Worm (Caenorhabditis elegans): ENCODE results near the gene R05F9.11.
"Not testable (repeated sequence)": the region's sequence is repeated elsewhere in the genome, so short reads cannot be mapped to it uniquely, and the experiment has no call there.

The R05F9.11 gene

DNA sequence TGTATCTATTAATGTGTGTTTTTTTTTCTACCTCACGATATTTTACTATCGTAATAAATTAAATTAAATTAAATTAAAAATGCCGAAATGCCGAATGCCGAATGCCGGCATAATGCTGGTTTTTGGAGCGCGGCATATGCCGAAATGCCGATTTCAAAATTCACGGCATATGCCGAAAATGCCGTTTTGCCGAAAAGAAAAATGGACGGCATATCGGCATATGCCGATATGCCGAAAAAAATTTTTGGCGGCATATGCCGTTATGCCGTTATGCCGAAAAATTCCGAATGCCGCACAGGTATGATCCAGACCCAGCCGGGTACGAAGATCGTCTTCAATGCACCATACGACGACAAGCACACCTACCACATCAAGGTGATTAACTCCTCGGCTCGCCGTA, 15.5 kb downstream of the R05F9.11 start, which contains the start of gene msp-32:
TSS of gene msp-32 (plus strand) at position 301 of the 400 bp plus-strand sequence.
- TF ChIP-seq unc-62 (GFP tag; optimal IDR thresholded peaks at IDR 0.05) = not testable (repeated sequence)

DNA sequence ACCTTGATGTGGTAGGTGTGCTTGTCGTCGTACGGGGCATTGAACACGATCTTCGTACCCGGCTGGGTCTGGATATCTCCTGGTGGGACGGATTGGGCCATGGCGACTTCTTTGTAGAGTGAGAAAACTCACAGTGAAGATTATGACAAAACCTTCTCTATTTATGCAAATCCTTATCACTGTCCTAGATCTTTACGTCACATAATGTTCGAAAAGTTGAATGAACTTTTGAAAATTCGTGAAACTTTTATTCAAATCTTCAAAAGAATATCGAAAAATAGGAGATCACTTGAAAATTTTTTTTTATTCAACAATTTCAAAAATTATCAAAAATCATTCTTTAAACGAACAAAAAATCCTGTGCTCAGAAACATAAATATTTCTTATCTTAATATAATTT, 21.4 kb downstream of the R05F9.11 start, which contains the start of gene msp-33:
TSS of gene msp-33 (minus strand) at position 101 of the 400 bp plus-strand sequence.
- TF ChIP-seq unc-62 (GFP tag; optimal IDR thresholded peaks at IDR 0.05) = no peak

DNA sequence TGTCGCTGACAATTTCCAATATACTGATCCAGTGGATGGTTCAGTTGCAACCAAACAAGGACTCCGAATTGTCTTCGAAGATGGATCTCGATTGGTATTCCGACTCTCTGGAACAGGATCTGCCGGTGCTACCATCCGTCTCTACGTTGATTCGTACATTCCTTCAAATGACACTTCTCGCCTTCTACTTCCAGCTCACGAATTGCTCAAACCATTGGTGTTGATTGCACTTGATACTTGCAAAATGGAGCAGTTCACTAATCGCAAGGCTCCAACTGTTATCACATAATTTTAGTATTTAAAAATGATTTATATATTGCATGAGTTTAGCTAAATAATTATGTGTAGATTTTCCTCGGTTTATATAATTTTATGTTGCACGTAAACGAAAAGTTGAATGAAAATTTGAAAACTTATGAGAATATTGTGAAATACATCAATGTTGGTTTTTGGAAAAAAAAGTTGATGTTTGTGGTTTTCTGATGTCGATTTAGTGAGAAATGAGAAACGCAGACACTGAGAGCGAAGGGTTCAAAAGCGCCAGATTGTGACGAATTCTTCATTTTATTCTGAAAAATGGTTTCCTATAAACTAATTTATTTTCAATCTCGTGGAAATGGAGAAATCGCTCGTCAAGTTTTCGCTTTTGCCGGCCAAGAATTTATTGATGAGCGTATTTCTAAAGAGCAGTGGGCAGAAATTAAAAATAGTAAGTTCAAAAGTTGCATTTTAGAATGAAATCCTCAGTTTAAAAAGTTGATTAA, 22.8 kb downstream of the R05F9.11 start, which contains the start of gene gst-9:
TSS of gene gst-9 (plus strand) at position 574 of the 764 bp plus-strand sequence.
- TF ChIP-seq unc-62 (GFP tag; optimal IDR thresholded peaks at IDR 0.05) = no peak

ce11 chrII:4888527-4889487, 25.2 kb downstream of the R05F9.11 start, which contains the start of gene pgm-1:
Gene pgm-1 (plus strand): TSS chrII:4889437.
- no peak for TF ChIP-seq unc-62 (GFP tag; optimal IDR thresholded peaks at IDR 0.05)

- TF ChIP-seq unc-62 (GFP tag; optimal IDR thresholded peaks at IDR 0.05) = no peak
Measured at ce11 chrII:4885976-4886375, 28.0 kb downstream of the R05F9.11 start, which contains the start of gene R05F9.7. Gene R05F9.7 (plus strand): TSS chrII:4886276.

DNA sequence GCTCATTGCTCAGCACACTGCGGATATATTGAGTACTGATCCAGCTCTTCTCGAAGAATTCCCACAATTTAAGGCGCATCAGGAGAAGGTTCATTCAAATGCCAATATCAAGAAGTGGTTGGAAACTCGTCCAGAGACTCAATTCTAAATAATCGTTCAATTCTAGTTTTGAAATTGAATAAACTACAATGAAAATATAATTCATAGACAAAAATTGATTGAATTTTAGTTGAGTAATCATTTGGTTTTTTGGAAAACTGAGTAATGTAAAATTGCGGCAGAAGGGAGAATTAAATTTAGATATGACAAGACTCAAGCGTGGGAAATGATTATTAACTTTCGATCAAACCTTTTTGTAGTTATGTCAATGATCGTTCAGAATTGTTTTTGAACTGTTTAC, 29.6 kb downstream of the R05F9.11 start:
- no peak for TF ChIP-seq unc-62 (GFP tag; optimal IDR thresholded peaks at IDR 0.05)

DNA sequence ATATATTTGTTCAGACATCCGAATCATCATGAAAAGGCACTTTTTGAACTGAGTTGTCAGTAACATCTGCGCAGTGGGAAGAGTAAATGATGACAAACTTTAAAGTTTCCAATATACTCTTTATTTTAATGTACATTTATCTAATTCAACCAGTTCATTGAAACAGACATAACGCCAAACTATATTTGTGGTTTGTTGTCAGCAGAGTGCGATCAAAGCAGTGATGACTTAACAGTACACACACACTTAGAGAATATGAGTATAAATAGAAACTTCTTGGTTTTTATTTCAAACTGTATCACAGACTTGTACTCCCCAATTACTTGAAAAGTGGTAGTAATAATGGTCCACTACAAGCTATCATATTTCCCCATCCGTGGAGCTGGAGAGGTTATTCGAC, 30.6 kb downstream of the R05F9.11 start, which contains the start of gene gst-8:
TSS of gene gst-8 (plus strand) at position 301 of the 400 bp plus-strand sequence.
- no peak for TF ChIP-seq unc-62 (GFP tag; optimal IDR thresholded peaks at IDR 0.05)

DNA sequence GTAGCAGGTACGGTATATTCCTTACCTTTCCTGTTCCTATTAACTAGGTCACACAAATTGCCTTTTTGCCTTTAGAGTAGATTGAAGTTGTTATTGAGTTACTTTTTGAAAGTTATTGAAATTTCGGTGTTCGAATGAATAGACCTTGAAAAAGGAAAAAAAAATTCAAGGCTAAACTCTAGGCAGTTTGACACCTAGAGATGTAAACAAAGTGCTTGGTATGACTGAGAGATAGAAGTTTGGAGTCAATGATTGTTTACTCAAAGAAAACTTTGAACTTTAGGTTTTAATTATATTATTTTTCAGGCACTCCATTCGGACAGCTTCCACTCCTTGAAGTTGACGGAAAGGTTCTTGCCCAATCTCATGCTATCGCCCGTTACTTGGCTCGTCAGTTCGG, 31.5 kb downstream of the R05F9.11 start:
- TF ChIP-seq unc-62 (GFP tag; optimal IDR thresholded peaks at IDR 0.05) = no peak

ce11 chrII:4881727-4882126, 32.3 kb downstream of the R05F9.11 start, which contains the start of gene gst-7:
Gene gst-7 (plus strand): TSS chrII:4882062.
- no peak for TF ChIP-seq unc-62 (GFP tag; optimal IDR thresholded peaks at IDR 0.05)

DNA sequence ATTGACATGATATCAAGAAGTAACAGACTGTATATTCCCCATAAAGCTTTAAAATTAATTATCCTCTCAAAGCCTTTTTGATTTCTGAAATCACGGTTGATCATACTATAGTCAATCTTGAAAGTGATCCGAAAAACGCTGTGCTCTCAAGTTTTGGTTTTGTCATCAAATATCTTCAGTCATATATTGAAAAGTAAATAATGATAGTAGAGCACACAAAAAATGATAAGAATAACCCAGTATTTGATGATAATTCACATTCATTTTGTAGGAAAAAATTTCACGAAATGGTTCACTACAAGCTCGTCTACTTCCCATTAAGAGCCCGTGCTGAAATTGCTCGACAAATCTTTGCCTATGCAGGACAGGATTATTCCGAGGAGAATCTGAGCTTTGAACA, 34.4 kb downstream of the R05F9.11 start, which contains the start of gene gst-6:
TSS of gene gst-6 (plus strand) at position 263 of the 400 bp plus-strand sequence.
- TF ChIP-seq unc-62 (GFP tag; optimal IDR thresholded peaks at IDR 0.05) = no peak

ce11 chrII:4876091-4876490, 37.9 kb downstream of the R05F9.11 start, which contains the start of gene F11G11.13:
Gene F11G11.13 (minus strand): TSS chrII:4876179.
- no peak for TF ChIP-seq unc-62 (GFP tag; optimal IDR thresholded peaks at IDR 0.05)

- TF ChIP-seq unc-62 (GFP tag; optimal IDR thresholded peaks at IDR 0.05) = no peak
Measured at ce11 chrII:4874335-4874861, 39.6 kb downstream of the R05F9.11 start, which contains the start of gene F11G11.15. Gene F11G11.15 (plus strand): TSS chrII:4874845.

ce11 chrII:4873029-4873428, 41.0 kb downstream of the R05F9.11 start, which contains the start of gene col-73:
Gene col-73 (minus strand): TSS chrII:4873129.
- no peak for TF ChIP-seq unc-62 (GFP tag; optimal IDR thresholded peaks at IDR 0.05)

DNA sequence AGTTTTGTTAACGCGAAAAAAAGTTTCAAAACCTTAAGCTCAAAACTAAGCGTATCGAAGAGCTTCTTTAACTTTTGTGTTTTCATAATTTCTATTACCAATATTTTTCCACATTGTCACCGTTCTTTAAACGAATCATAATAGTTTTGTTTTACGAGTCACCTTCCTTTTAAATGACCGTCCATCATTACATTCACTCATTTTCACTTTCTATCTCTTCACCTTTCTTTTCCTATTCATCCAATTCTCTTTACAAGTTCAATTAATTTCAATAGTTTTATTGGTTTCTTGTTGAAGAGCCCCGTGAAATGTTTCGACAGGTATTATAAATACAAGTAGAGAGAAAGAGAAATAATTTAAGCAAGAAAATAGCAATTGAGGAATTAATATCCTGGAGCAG, 42.2 kb downstream of the R05F9.11 start:
- TF ChIP-seq unc-62 (GFP tag; optimal IDR thresholded peaks at IDR 0.05) = no peak

ce11 chrII:4870691-4871090, 43.3 kb downstream of the R05F9.11 start, which contains the start of gene col-20:
Gene col-20 (minus strand): TSS chrII:4870791.
- no peak for TF ChIP-seq unc-62 (GFP tag; optimal IDR thresholded peaks at IDR 0.05)
